Fruit fly (Drosophila melanogaster): ENCODE data around the gene CG7990.

The CG7990 gene

dm6 chrX:19215215-19215614 is 13.4 kb upstream of the CG7990 start, which contains the start of gene Muc18B:
Muc18B (plus strand) TSS chrX:19215515.
- TF ChIP-seq YL-1 (GFP tag; optimal IDR thresholded peaks at IDR 0.05) (no peak), bab2 (GFP tag; optimal IDR thresholded peaks at IDR 0.05) (no peak), MESR4 (GFP tag; optimal IDR thresholded peaks at IDR 0.05) (no peak), BtbVII (GFP tag; optimal IDR thresholded peaks at IDR 0.05) (no peak), ci (GFP tag; IDR thresholded peaks at IDR 0.05) (no peak), wor (GFP tag; IDR thresholded peaks at IDR 0.05) (no peak), PHDP (tag; optimal IDR thresholded peaks at IDR 0.05) (no peak), exex (tag; optimal IDR thresholded peaks at IDR 0.05) (peak; percentile 34), CG2129 (GFP tag; IDR thresholded peaks at IDR 0.05; ENCODE audit: partially characterized antibody) (no peak), grn (GFP tag; optimal IDR thresholded peaks at IDR 0.05) (peak; percentile 38), toy (GFP tag; IDR thresholded peaks at IDR 0.05) (no peak), Sry-β (GFP tag; optimal IDR thresholded peaks at IDR 0.05) (no peak), CG42726 (GFP tag; IDR thresholded peaks at IDR 0.05; ENCODE audit: partially characterized antibody) (no peak), Rx (GFP tag; IDR thresholded peaks at IDR 0.05) (no peak)

dm6 chrX:19212954-19213353 is 11.2 kb upstream of the CG7990 start, which contains the start of gene Mur18B:
Mur18B (plus strand) TSS chrX:19213254.
- TF ChIP-seq Dref (GFP tag; IDR thresholded peaks at IDR 0.05) = no peak
- TF ChIP-seq Taf1 (GFP tag; IDR thresholded peaks at IDR 0.05) = no peak
- TF ChIP-seq ab (GFP tag; optimal IDR thresholded peaks at IDR 0.05) = no peak
- TF ChIP-seq CG14050 (GFP tag; IDR thresholded peaks at IDR 0.05) = no peak
- TF ChIP-seq ems (GFP tag; optimal IDR thresholded peaks at IDR 0.05) = no peak
- peak; percentile 15 for TF ChIP-seq Med (GFP tag)

dm6 chrX:19211982-19212381 is 10.2 kb upstream of the CG7990 start, which contains the start of gene CG14195:
CG14195 (minus strand) TSS chrX:19212082.
- TF ChIP-seq Hsf (GFP tag; optimal IDR thresholded peaks at IDR 0.05) = no peak
- no peak for TF ChIP-seq CG7928 (GFP tag; optimal IDR thresholded peaks at IDR 0.05)

- no peak for TF ChIP-seq CG17612 (GFP tag; IDR thresholded peaks at IDR 0.05)
- no peak for TF ChIP-seq chinmo (GFP tag; IDR thresholded peaks at IDR 0.05; ENCODE audit: partially characterized antibody)
- TF ChIP-seq CG17359 (tag; optimal IDR thresholded peaks at IDR 0.05) = peak; percentile 56
- TF ChIP-seq CG18619 (GFP tag; optimal IDR thresholded peaks at IDR 0.05) = no peak
- TF ChIP-seq sr (GFP tag; IDR thresholded peaks at IDR 0.05) = no peak
- no peak for TF ChIP-seq pnt (GFP tag; optimal IDR thresholded peaks at IDR 0.05)
- TF ChIP-seq nerfin-2 (GFP tag; IDR thresholded peaks at IDR 0.05; ENCODE audit: partially characterized antibody) = no peak
- TF ChIP-seq Oli (tag; optimal IDR thresholded peaks at IDR 0.05) = no peak
- peak; percentile 55 for TF ChIP-seq Bgb (GFP tag; IDR thresholded peaks at IDR 0.05; ENCODE audit: partially characterized antibody)
- no peak for TF ChIP-seq CG10431 (GFP tag; optimal IDR thresholded peaks at IDR 0.05)
- peak; percentile 29 for TF ChIP-seq gro (GFP tag; optimal IDR thresholded peaks at IDR 0.05)
- TF ChIP-seq CG9797 (GFP tag; optimal IDR thresholded peaks at IDR 0.05) = peak; percentile 80
- TF ChIP-seq Nf-YA (GFP tag; IDR thresholded peaks at IDR 0.05) = no peak
- no peak for TF ChIP-seq Deaf1 (tag; optimal IDR thresholded peaks at IDR 0.05)
- TF ChIP-seq zfh2 (GFP tag; optimal IDR thresholded peaks at IDR 0.05) = peak; percentile 15
- TF ChIP-seq fd96Cb (tag; optimal IDR thresholded peaks at IDR 0.05) = no peak
- peak; percentile 69 for TF ChIP-seq Vsx1 (GFP tag; optimal IDR thresholded peaks at IDR 0.05)
- TF ChIP-seq CG11560 (tag; IDR thresholded peaks at IDR 0.05) = no peak
- TF ChIP-seq CG1792 (GFP tag; optimal IDR thresholded peaks at IDR 0.05) = no peak
- no peak for TF ChIP-seq CG6654 (GFP tag; optimal IDR thresholded peaks at IDR 0.05)
- no peak for TF ChIP-seq gem (tag; optimal IDR thresholded peaks at IDR 0.05)
- TF ChIP-seq vfl (GFP tag; optimal IDR thresholded peaks at IDR 0.05) = no peak
- TF ChIP-seq NFAT (GFP tag; IDR thresholded peaks at IDR 0.05) = no peak
- peak; percentile 60 for TF ChIP-seq Ets65A (GFP tag)
- TF ChIP-seq E2f2 (GFP tag; IDR thresholded peaks at IDR 0.05) = peak; percentile 58
- peak in 1 of 2 experiments; percentile 47 for TF ChIP-seq Pdp1 (GFP tag; optimal IDR thresholded peaks at IDR 0.05)
Measured at dm6 chrX:19208014-19208413, 6.2 kb upstream of the CG7990 start, which contains the start of gene Ulp1. Ulp1 (minus strand) TSS chrX:19208187.

All from whole organism, embryonic.